Worm (Caenorhabditis elegans): ENCODE measurements around the gene W08G11.1.
A peak's percentile ranks its signal among the peaks of the same experiment; 100 is the strongest.

Gene W08G11.1

ce11 chrV:16370039-16370438 lies 23.2 kb downstream of the W08G11.1 start (continued):
- TF ChIP-seq mbf-1 (tag; optimal IDR thresholded peaks at IDR 0.05) (no peak), ZK546.5 (tag; optimal IDR thresholded peaks at IDR 0.05) (no peak), nhr-21 (tag; optimal IDR thresholded peaks at IDR 0.05) (peak; percentile 54), ztf-4 (tag; optimal IDR thresholded peaks at IDR 0.05) (no peak), mdl-1 (tag; optimal IDR thresholded peaks at IDR 0.05) (no peak), F13H6.1 (tag; optimal IDR thresholded peaks at IDR 0.05) (peak; percentile 72), lsy-2 (tag; optimal IDR thresholded peaks at IDR 0.05) (peak; percentile 16 to 55), lin-13 (GFP tag; optimal IDR thresholded peaks at IDR 0.05) (peak; percentile 63), skn-1 (tag; optimal IDR thresholded peaks at IDR 0.05) (no peak), nhr-25 (tag; optimal IDR thresholded peaks at IDR 0.05) (no peak), sma-9 (GFP tag; optimal IDR thresholded peaks at IDR 0.05) (peak; percentile 84), sma-9 (tag; optimal IDR thresholded peaks at IDR 0.05) (no peak), R02D3.7 (tag; optimal IDR thresholded peaks at IDR 0.05) (no peak), ztf-1 (GFP tag; conservative IDR thresholded peaks at IDR 0.05) (no peak), ztf-11 (tag; optimal IDR thresholded peaks at IDR 0.05) (no peak), nhr-6 (tag; optimal IDR thresholded peaks at IDR 0.05) (no peak), nhr-77 (tag; optimal IDR thresholded peaks at IDR 0.05) (no peak), snpc-4 (tag; optimal IDR thresholded peaks at IDR 0.05) (peak; percentile 70), nhr-10 (tag; optimal IDR thresholded peaks at IDR 0.05) (no peak)

- no peak for TF ChIP-seq ama-1 (optimal IDR thresholded peaks at IDR 0.05)
- no peak for TF ChIP-seq nhr-23 (tag; optimal IDR thresholded peaks at IDR 0.05)
- no peak for TF ChIP-seq ztf-11 (tag; optimal IDR thresholded peaks at IDR 0.05)
- no peak for TF ChIP-seq mab-5 (tag; optimal IDR thresholded peaks at IDR 0.05)
- no peak for TF ChIP-seq skn-1 (tag; optimal IDR thresholded peaks at IDR 0.05)
- TF ChIP-seq nhr-25 (tag; optimal IDR thresholded peaks at IDR 0.05): no peak
- no peak for TF ChIP-seq sem-4 (tag; optimal IDR thresholded peaks at IDR 0.05)
- TF ChIP-seq elt-1 (tag; optimal IDR thresholded peaks at IDR 0.05): no peak
- TF ChIP-seq sma-9 (GFP tag; optimal IDR thresholded peaks at IDR 0.05): no peak
- no peak for TF ChIP-seq sma-9 (tag; optimal IDR thresholded peaks at IDR 0.05)
- no peak for TF ChIP-seq lsy-2 (tag; optimal IDR thresholded peaks at IDR 0.05)
- TF ChIP-seq ztf-1 (GFP tag; conservative IDR thresholded peaks at IDR 0.05): no peak
Measured at ce11 chrV:16374676-16375075, 27.8 kb downstream of the W08G11.1 start, which contains the start of gene srv-34. srv-34 (minus strand) TSS chrV:16374776.

ce11 chrV:16376430-16376948 lies 29.6 kb downstream of the W08G11.1 start:
- no peak for TF ChIP-seq ceh-82 (tag; optimal IDR thresholded peaks at IDR 0.05)
- no peak for TF ChIP-seq C34F6.9 (tag; optimal IDR thresholded peaks at IDR 0.05)
- no peak for TF ChIP-seq crh-2 (tag; optimal IDR thresholded peaks at IDR 0.05)
- no peak for TF ChIP-seq gmeb-1 (tag; optimal IDR thresholded peaks at IDR 0.05)
- TF ChIP-seq ztf-1 (GFP tag; conservative IDR thresholded peaks at IDR 0.05): no peak
- no peak for TF ChIP-seq skn-1 (tag; optimal IDR thresholded peaks at IDR 0.05)
- no peak for TF ChIP-seq zag-1 (tag; optimal IDR thresholded peaks at IDR 0.05)
- no peak for TF ChIP-seq nhr-12 (tag; optimal IDR thresholded peaks at IDR 0.05)
- TF ChIP-seq peb-1 (tag; optimal IDR thresholded peaks at IDR 0.05): no peak
- no peak for TF ChIP-seq sma-9 (GFP tag; optimal IDR thresholded peaks at IDR 0.05)
- TF ChIP-seq sma-9 (tag; optimal IDR thresholded peaks at IDR 0.05): no peak
- TF ChIP-seq unc-62 (GFP tag; optimal IDR thresholded peaks at IDR 0.05): no peak
- no peak for TF ChIP-seq dmd-4 (tag; optimal IDR thresholded peaks at IDR 0.05)
- no peak for TF ChIP-seq aly-2 (tag; optimal IDR thresholded peaks at IDR 0.05)
- no peak for TF ChIP-seq blmp-1 (tag; optimal IDR thresholded peaks at IDR 0.05; ENCODE audit: insufficient read depth)
- TF ChIP-seq ama-1 (optimal IDR thresholded peaks at IDR 0.05): no peak
- no peak for TF ChIP-seq unc-55 (GFP tag; optimal IDR thresholded peaks at IDR 0.05)

- no peak for TF ChIP-seq ama-1 (optimal IDR thresholded peaks at IDR 0.05)
- TF ChIP-seq sma-9 (GFP tag; optimal IDR thresholded peaks at IDR 0.05): no peak
- no peak for TF ChIP-seq sma-9 (tag; optimal IDR thresholded peaks at IDR 0.05)
- no peak for TF ChIP-seq nhr-21 (tag; optimal IDR thresholded peaks at IDR 0.05)
- TF ChIP-seq nhr-23 (tag; optimal IDR thresholded peaks at IDR 0.05): no peak
- TF ChIP-seq R02D3.7 (tag; optimal IDR thresholded peaks at IDR 0.05): no peak
- TF ChIP-seq unc-55 (GFP tag; optimal IDR thresholded peaks at IDR 0.05): no peak
- TF ChIP-seq elt-1 (tag; optimal IDR thresholded peaks at IDR 0.05): no peak
- TF ChIP-seq C34F6.9 (tag; optimal IDR thresholded peaks at IDR 0.05): no peak
- no peak for TF ChIP-seq sem-4 (tag; optimal IDR thresholded peaks at IDR 0.05)
- TF ChIP-seq F13H6.1 (tag; optimal IDR thresholded peaks at IDR 0.05): no peak
- TF ChIP-seq fos-1 (tag; optimal IDR thresholded peaks at IDR 0.05): no peak
- TF ChIP-seq nhr-12 (tag; optimal IDR thresholded peaks at IDR 0.05): no peak
- no peak for TF ChIP-seq nhr-25 (tag; optimal IDR thresholded peaks at IDR 0.05)
- TF ChIP-seq elt-3 (tag; optimal IDR thresholded peaks at IDR 0.05): no peak
Measured at ce11 chrV:16377188-16377587, 30.3 kb downstream of the W08G11.1 start.

All from whole organism, L2 larva.